Worm (Caenorhabditis elegans) whole organism, midembryonic: Measurements from ENCODE around the gene T24D3.2.
A peak's percentile ranks its signal among the peaks of the same experiment; 100 is the strongest.

ENCODE experiments used
- T22C8.4 ChIP-seq: fragments of 200-800 bp; sonication (Bioruptor generic); IDR thresholded peaks from 2 replicates; pipeline ENCODE4 v1.3.6; 2022; ENCODE audit warnings: missing genetic modification characterization, missing compliant biosample characterization
- cog-1 ChIP-seq: sonication (generic microtip); optimal IDR thresholded peaks from 2 replicates; lab custom pipeline; 2016; ENCODE audit warnings: missing genetic modification characterization, missing compliant biosample characterization
- flt-1 ChIP-seq: fragments of 200-800 bp; sonication (Bioruptor generic); IDR thresholded peaks from 2 replicates; pipeline ENCODE4 v1.3.6; 2022; ENCODE audit warnings: missing genetic modification characterization, missing compliant biosample characterization
- klf-2 ChIP-seq: fragments of 200-800 bp; sonication (Bioruptor generic); conservative IDR thresholded peaks from 2 replicates; pipeline ENCODE4 v1.3.6; 2022; ENCODE audit warnings: missing genetic modification reagents, missing genetic modification characterization, missing compliant biosample characterization
- med-1 ChIP-seq: sonication (generic microtip); optimal IDR thresholded peaks from 2 replicates; lab custom pipeline; 2017; ENCODE audit warnings: missing genetic modification characterization, mild to moderate bottlenecking, missing compliant biosample characterization, antibody characterized with exemption, missing genetic modification reagents; ENCODE audit not compliant: insufficient read depth
- ref-1 ChIP-seq: fragments of 200-800 bp; sonication (Bioruptor generic); conservative IDR thresholded peaks from 2 replicates; pipeline ENCODE4 v1.3.6; 2022; ENCODE audit warnings: missing genetic modification reagents, missing genetic modification characterization, missing compliant biosample characterization
- tab-1 ChIP-seq: fragments of 200-800 bp; sonication (Bioruptor generic); IDR thresholded peaks from 2 replicates; pipeline ENCODE4 v1.3.6; 2022; ENCODE audit warnings: missing genetic modification characterization, missing compliant biosample characterization
- ztf-23 ChIP-seq: fragments of 200-800 bp; sonication (Bioruptor generic); IDR thresholded peaks from 2 replicates; pipeline ENCODE4 v1.3.6; 2022; ENCODE audit warnings: missing genetic modification reagents, missing genetic modification characterization, missing compliant biosample characterization
- ztf-29 ChIP-seq: fragments of 200-800 bp; sonication (Bioruptor generic); IDR thresholded peaks from 2 replicates; pipeline ENCODE4 v1.3.6; 2022; ENCODE audit warnings: missing genetic modification reagents, missing genetic modification characterization, missing compliant biosample characterization

The T24D3.2 gene

ce11 chrX:12425427-12425826 is at the start of gene T24D3.2:
Gene T24D3.2, plus strand, starts transcription at chrX:12425730.
- TF ChIP-seq ztf-23 (GFP tag; lab: Robert Waterston, UW) (no peak), med-1 (GFP tag; lab: Kevin White, UChicago) (no peak), klf-2 (GFP tag; lab: Robert Waterston, UW) (no peak), cog-1 (no peak), ref-1 (no peak), flt-1 (no peak)

ce11 chrX:12375783-12376182 is 49.7 kb upstream of the T24D3.2 start:
- no peak for TF ChIP-seq tab-1 (GFP tag; lab: Robert Waterston, UW)
- no peak for TF ChIP-seq ref-1
- TF ChIP-seq T22C8.4 (GFP tag; lab: Robert Waterston, UW): no peak
- TF ChIP-seq ztf-29 (GFP tag; lab: Robert Waterston, UW): no peak

ce11 chrX:12378293-12378692 is 47.2 kb upstream of the T24D3.2 start, which contains the start of gene glb-13:
Gene glb-13, minus strand, starts transcription at chrX:12378393.
- TF ChIP-seq cog-1 (no peak), ztf-23 (GFP tag; lab: Robert Waterston, UW) (no peak), med-1 (GFP tag; lab: Kevin White, UChicago) (no peak), tab-1 (GFP tag; lab: Robert Waterston, UW) (no peak), ref-1 (no peak), flt-1 (no peak), ztf-29 (GFP tag; lab: Robert Waterston, UW) (no peak), klf-2 (GFP tag; lab: Robert Waterston, UW) (no peak), T22C8.4 (GFP tag; lab: Robert Waterston, UW) (no peak)

ce11 chrX:12391380-12391779 is 34.1 kb upstream of the T24D3.2 start, which contains the start of gene nekl-3:
Gene nekl-3, minus strand, starts transcription at chrX:12391480.
- no peak for TF ChIP-seq cog-1
- TF ChIP-seq klf-2 (GFP tag; lab: Robert Waterston, UW): no peak
- TF ChIP-seq T22C8.4 (GFP tag; lab: Robert Waterston, UW): no peak
- TF ChIP-seq med-1 (GFP tag; lab: Kevin White, UChicago): no peak
- TF ChIP-seq ztf-29 (GFP tag; lab: Robert Waterston, UW): no peak
- no peak for TF ChIP-seq ref-1
- TF ChIP-seq tab-1 (GFP tag; lab: Robert Waterston, UW): no peak
- TF ChIP-seq ztf-23 (GFP tag; lab: Robert Waterston, UW): no peak
- no peak for TF ChIP-seq flt-1

- TF ChIP-seq klf-2 (GFP tag; lab: Robert Waterston, UW): no peak
- TF ChIP-seq cog-1: peak; percentile 94
- no peak for TF ChIP-seq tab-1 (GFP tag; lab: Robert Waterston, UW)
- TF ChIP-seq T22C8.4 (GFP tag; lab: Robert Waterston, UW): no peak
- TF ChIP-seq med-1 (GFP tag; lab: Kevin White, UChicago): no peak
- TF ChIP-seq ztf-23 (GFP tag; lab: Robert Waterston, UW): no peak; the same call in none of the 2 replicates
These were observed 31.7 kb upstream of the T24D3.2 start, which contains the start of gene F17E5.2 for ce11 chrX:12393786-12394308. Gene F17E5.2, plus strand, starts transcription at chrX:12394258.

ce11 chrX:12404729-12405128 is 20.8 kb upstream of the T24D3.2 start:
- TF ChIP-seq ref-1 (no peak), klf-2 (GFP tag; lab: Robert Waterston, UW) (no peak), flt-1 (no peak), cog-1 (no peak), med-1 (GFP tag; lab: Kevin White, UChicago) (no peak)

- TF ChIP-seq T22C8.4 (GFP tag; lab: Robert Waterston, UW) (no peak), ztf-23 (GFP tag; lab: Robert Waterston, UW) (no peak), ztf-29 (GFP tag; lab: Robert Waterston, UW) (no peak)
These were observed 19.5 kb upstream of the T24D3.2 start for ce11 chrX:12406037-12406436.

- TF ChIP-seq cog-1: no peak
- TF ChIP-seq flt-1: no peak
- no peak for TF ChIP-seq med-1 (GFP tag; lab: Kevin White, UChicago)
- TF ChIP-seq ztf-29 (GFP tag; lab: Robert Waterston, UW): no peak
- TF ChIP-seq T22C8.4 (GFP tag; lab: Robert Waterston, UW): no peak
These were observed 18.9 kb upstream of the T24D3.2 start for ce11 chrX:12406592-12406991.

- TF ChIP-seq tab-1 (GFP tag; lab: Robert Waterston, UW) (peak; percentile 63), ztf-29 (GFP tag; lab: Robert Waterston, UW) (no peak), ztf-23 (GFP tag; lab: Robert Waterston, UW) (0 out of 2 replicates have a peak, but pooled peaks have one; percentile 34)
These were observed 18.2 kb upstream of the T24D3.2 start for ce11 chrX:12407297-12407696.

ce11 chrX:12413941-12414340 is 11.6 kb upstream of the T24D3.2 start, which contains the start of gene lin-2:
Gene lin-2, minus strand, starts transcription at chrX:12414041.
- TF ChIP-seq cog-1: no peak
- TF ChIP-seq ztf-29 (GFP tag; lab: Robert Waterston, UW): no peak
- TF ChIP-seq ztf-23 (GFP tag; lab: Robert Waterston, UW): no peak
- TF ChIP-seq med-1 (GFP tag; lab: Kevin White, UChicago): no peak
- TF ChIP-seq tab-1 (GFP tag; lab: Robert Waterston, UW): no peak
- no peak for TF ChIP-seq T22C8.4 (GFP tag; lab: Robert Waterston, UW)
- no peak for TF ChIP-seq ref-1
- TF ChIP-seq flt-1: no peak
- no peak for TF ChIP-seq klf-2 (GFP tag; lab: Robert Waterston, UW)

ce11 chrX:12415832-12416231 is 9.7 kb upstream of the T24D3.2 start:
- TF ChIP-seq ztf-23 (GFP tag; lab: Robert Waterston, UW) (no peak), T22C8.4 (GFP tag; lab: Robert Waterston, UW) (no peak), ztf-29 (GFP tag; lab: Robert Waterston, UW) (no peak), ref-1 (no peak), cog-1 (no peak), klf-2 (GFP tag; lab: Robert Waterston, UW) (no peak), tab-1 (GFP tag; lab: Robert Waterston, UW) (no peak), med-1 (GFP tag; lab: Kevin White, UChicago) (no peak), flt-1 (no peak)
